Fruit fly (Drosophila melanogaster) Kc167 (cell line): Measurements from ENCODE around the gene CG13053.

Source experiments
- Myc ChIP-seq: fragments of >200 bp; optimal IDR thresholded peaks from 2 replicates; lab custom pipeline; 2017; ENCODE audit warnings: missing external identifiers
- Sin3A ChIP-seq: fragments of >200 bp; optimal IDR thresholded peaks from 2 replicates; lab custom pipeline; 2018; ENCODE audit warnings: missing external identifiers
- h ChIP-seq: fragments of >200 bp; optimal IDR thresholded peaks from 3 replicates; lab custom pipeline; 2018; ENCODE audit warnings: missing external identifiers
- insv ChIP-seq: fragments of >200 bp; optimal IDR thresholded peaks from 3 replicates; lab custom pipeline; 2018; ENCODE audit warnings: missing external identifiers
- psq ChIP-seq: fragments of >200 bp; optimal IDR thresholded peaks from 2 replicates; lab custom pipeline; 2017; ENCODE audit warnings: missing external identifiers
- ttk ChIP-seq: sonication (Bioruptor generic); optimal IDR thresholded peaks from 2 replicates; lab custom pipeline; 2017; ENCODE audit warnings: missing external identifiers

Gene CG13053

dm6 chr3L:16268106-16268733 is 8.7 kb upstream of the CG13053 start, which contains the start of gene CG4950:
Gene CG4950 (minus strand): TSS chr3L:16268156.
- TF ChIP-seq ttk (lab: Kevin White, UChicago): no peak
- TF ChIP-seq psq (lab: Kevin White, UChicago): no peak
- no peak for TF ChIP-seq insv (lab: Kevin White, UChicago)
- no peak for TF ChIP-seq h

DNA sequence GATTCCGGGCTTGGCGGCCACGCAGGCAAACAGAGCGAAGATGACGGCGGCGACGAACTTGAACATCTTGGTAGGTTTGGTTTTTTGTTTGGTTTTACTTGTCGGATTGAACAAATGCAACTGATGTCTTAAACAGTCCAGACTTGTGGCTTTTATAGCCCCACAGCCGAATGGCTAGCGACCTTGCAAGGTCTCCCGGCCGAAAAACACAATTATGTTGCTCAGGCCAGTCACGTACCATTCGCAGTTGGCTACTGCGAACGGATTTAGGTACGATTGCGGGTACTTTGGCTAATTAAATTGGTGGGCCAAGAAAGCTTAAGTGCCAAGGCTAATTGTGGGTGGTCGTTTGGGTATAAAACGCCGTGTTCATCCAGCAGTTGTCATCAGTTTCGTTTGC is 5.5 kb upstream of the CG13053 start, which contains the start of the genes CG13051 and CG13069:
Gene CG13051 (minus strand): TSS at position 101 of the 400 bp plus-strand sequence.
Gene CG13069 (plus strand): TSS at position 386 of the 400 bp plus-strand sequence.
- no peak for TF ChIP-seq Myc (lab: Kevin White, UChicago)

- TF ChIP-seq ttk (lab: Kevin White, UChicago) (no peak), h (no peak), Sin3A (lab: Kevin White, UChicago) (no peak), Myc (lab: Kevin White, UChicago) (no peak), psq (lab: Kevin White, UChicago) (no peak)
Measured at dm6 chr3L:16263043-16263442, 3.5 kb upstream of the CG13053 start, which contains the start of gene CG13070. Gene CG13070 (plus strand): TSS chr3L:16263343.

dm6 chr3L:16262440-16262839 is 2.9 kb upstream of the CG13053 start, which contains the start of gene CG13071:
Gene CG13071 (plus strand): TSS chr3L:16262740.
- TF ChIP-seq Sin3A (lab: Kevin White, UChicago): no peak
- TF ChIP-seq insv (lab: Kevin White, UChicago): no peak

- TF ChIP-seq insv (lab: Kevin White, UChicago): no peak
- no peak for TF ChIP-seq ttk (lab: Kevin White, UChicago)
- TF ChIP-seq h: no peak
- TF ChIP-seq Myc (lab: Kevin White, UChicago): no peak
- no peak for TF ChIP-seq psq (lab: Kevin White, UChicago)
- no peak for TF ChIP-seq Sin3A (lab: Kevin White, UChicago)
Measured at dm6 chr3L:16261505-16261904, 2.0 kb upstream of the CG13053 start, which contains the start of gene CG34247. Gene CG34247 (minus strand): TSS chr3L:16261605.

DNA sequence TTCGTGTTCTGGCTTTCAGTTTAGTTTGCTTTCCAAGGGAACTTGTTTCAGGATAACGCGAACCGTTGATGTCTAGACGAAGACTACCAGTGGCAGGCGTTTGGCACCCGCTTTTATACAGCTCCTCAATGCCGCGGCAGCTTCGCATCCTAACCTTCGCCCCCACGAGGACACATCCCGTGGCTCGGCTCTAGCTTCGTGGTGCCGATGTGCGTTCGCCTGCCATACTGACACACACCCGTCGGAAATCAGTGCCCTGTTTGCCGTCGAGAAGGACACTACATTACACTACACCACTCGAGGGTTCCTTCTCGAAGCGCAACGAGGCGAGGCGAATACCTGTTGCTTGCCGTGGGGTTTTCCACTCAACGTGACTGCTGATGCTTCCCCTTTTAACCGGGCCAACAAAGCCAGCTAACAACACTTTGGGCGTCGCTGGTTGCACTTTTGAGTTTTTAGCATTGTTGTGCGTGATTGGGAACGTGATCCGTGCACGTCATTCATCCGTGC is 2.3 kb downstream of the CG13053 start, which contains the start of gene CG13054:
Gene CG13054 (minus strand): TSS at position 74 of the 510 bp plus-strand sequence.
- TF ChIP-seq h: no peak
- TF ChIP-seq Sin3A (lab: Kevin White, UChicago): no peak
- no peak for TF ChIP-seq psq (lab: Kevin White, UChicago)
- TF ChIP-seq insv (lab: Kevin White, UChicago): no peak
- TF ChIP-seq Myc (lab: Kevin White, UChicago): no peak
- TF ChIP-seq ttk (lab: Kevin White, UChicago): no peak

DNA sequence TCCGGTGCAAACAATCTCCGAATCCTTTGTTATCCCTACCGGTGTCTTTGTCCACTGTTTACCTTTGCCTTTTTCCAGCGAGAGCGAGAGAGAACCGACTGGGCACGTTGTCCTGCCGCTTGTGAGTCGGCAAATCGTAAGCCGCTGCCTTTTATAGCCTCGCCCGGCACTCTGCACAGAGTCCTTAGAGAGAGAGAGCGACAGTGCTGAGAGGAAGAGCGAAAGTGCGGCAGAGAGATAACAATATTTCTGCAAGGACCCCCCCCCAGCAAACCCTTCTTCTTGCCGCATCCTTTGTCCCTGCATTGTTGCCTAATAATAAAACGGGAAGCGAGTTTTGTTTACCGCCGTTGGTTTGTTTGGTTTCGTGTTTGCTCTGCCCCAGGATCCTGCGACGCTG is 7.3 kb downstream of the CG13053 start, which contains the start of gene CG13055:
Gene CG13055 (minus strand): TSS at position 101 of the 400 bp plus-strand sequence.
- TF ChIP-seq Sin3A (lab: Kevin White, UChicago) (no peak), ttk (lab: Kevin White, UChicago) (no peak), insv (lab: Kevin White, UChicago) (no peak), Myc (lab: Kevin White, UChicago) (no peak), psq (lab: Kevin White, UChicago) (no peak), h (no peak)

dm6 chr3L:16241296-16241695 is 18.2 kb downstream of the CG13053 start:
- TF ChIP-seq insv (lab: Kevin White, UChicago) (no peak), ttk (lab: Kevin White, UChicago) (no peak), psq (lab: Kevin White, UChicago) (no peak), Sin3A (lab: Kevin White, UChicago) (no peak), Myc (lab: Kevin White, UChicago) (no peak), h (no peak)

DNA sequence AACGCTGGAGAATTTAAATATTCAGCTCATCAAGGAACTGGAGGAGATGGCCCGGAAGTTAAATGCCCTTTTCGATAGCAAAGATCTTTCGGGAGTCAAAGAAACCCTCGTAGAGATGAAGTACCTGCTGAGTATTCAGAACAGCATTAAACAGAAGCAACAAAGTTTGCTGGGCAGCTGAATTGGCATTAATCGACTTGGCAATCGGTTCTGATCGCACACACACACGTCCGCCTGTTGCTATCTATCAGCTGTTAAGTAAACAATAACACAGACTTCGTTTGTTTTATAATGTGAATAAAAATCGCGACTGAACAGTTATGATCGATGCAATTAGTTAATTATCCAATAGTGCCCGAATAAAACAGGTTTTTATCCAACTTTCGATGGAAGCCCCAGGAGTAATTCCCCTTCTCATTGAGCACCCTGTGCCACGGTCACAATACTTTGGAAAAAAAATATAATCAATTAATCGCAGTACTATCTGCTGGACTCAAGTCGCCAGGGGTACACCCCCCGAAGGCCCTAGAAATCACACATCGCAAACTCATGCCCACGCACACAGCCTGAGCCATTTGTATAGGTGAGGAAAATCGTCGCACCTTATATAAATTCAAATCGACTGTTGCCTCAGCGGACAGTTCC is 25.6 kb downstream of the CG13053 start:
- no peak for TF ChIP-seq Myc (lab: Kevin White, UChicago)
- TF ChIP-seq Sin3A (lab: Kevin White, UChicago): no peak
- TF ChIP-seq psq (lab: Kevin White, UChicago): no peak
- TF ChIP-seq insv (lab: Kevin White, UChicago): no peak
- TF ChIP-seq ttk (lab: Kevin White, UChicago): no peak
- no peak for TF ChIP-seq h

dm6 chr3L:16232924-16233323 is 26.6 kb downstream of the CG13053 start, which contains the start of gene Hsc20:
Gene Hsc20 (plus strand): TSS chr3L:16233127.
- TF ChIP-seq Sin3A (lab: Kevin White, UChicago) (no peak), insv (lab: Kevin White, UChicago) (no peak), ttk (lab: Kevin White, UChicago) (no peak), psq (lab: Kevin White, UChicago) (no peak), h (no peak), Myc (lab: Kevin White, UChicago) (no peak)

DNA sequence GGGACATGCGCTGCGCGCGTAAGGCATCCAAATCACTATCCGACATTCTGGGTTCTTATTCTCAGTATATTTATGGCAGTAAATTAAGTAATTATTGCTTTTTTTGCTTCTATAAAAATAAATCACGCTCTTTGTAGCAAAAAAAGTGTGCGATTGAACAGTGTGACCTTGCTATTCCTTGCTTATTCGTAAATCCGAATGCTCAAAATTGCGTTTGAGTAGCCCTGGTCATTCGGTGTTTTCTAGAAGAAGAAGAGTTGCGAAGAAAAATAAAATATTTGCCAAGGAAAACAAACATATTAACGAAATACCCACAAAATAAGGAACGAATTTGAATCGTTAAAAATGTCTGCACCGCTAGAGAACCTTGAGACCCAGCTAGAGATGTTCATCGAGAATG is 27.7 kb downstream of the CG13053 start, which contains the start of the genes PDCD-5 and MED10:
Gene PDCD-5 (minus strand): TSS at position 182 of the 400 bp plus-strand sequence.
Gene MED10 (plus strand): TSS at position 228 of the 400 bp plus-strand sequence.
- no peak for TF ChIP-seq ttk (lab: Kevin White, UChicago)
